Worm (Caenorhabditis elegans) whole organism, late embryonic: Measurements from ENCODE around the gene srh-293.

Experiments
- ceh-45 ChIP-seq: fragments of 200-800 bp; sonication (Bioruptor generic); IDR thresholded peaks from 2 replicates; pipeline ENCODE4 v1.3.6; 2022; ENCODE audit warnings: missing genetic modification reagents, missing genetic modification characterization, missing compliant biosample characterization
- ceh-48 ChIP-seq: sonication (generic microtip); optimal IDR thresholded peaks from 2 replicates; lab custom pipeline; 2016; ENCODE audit warnings: missing genetic modification characterization, inconsistent platforms, missing compliant biosample characterization
- elt-2 ChIP-seq: sonication (generic microtip); optimal IDR thresholded peaks from 2 replicates; lab custom pipeline; 2016; ENCODE audit warnings: missing genetic modification reagents, missing genetic modification characterization, missing compliant biosample characterization
- elt-4 ChIP-seq: sonication (generic microtip); optimal IDR thresholded peaks from 2 replicates; lab custom pipeline; 2016; ENCODE audit warnings: missing genetic modification characterization, missing compliant biosample characterization
- fkh-10 ChIP-seq: fragments of 150-350 bp; optimal IDR thresholded peaks from 2 replicates; lab custom pipeline; 2014; ENCODE audit warnings: missing biosample characterization, missing genetic modification reagents, missing genetic modification characterization
- fkh-6 ChIP-seq: sonication (generic microtip); optimal IDR thresholded peaks from 2 replicates; lab custom pipeline; 2016; ENCODE audit warnings: missing genetic modification characterization, missing compliant biosample characterization
- hlh-13 ChIP-seq: fragments of 200-800 bp; sonication (Bioruptor generic); optimal IDR thresholded peaks from 2 replicates; lab custom pipeline; 2018; ENCODE audit warnings: mild to moderate bottlenecking, missing genetic modification characterization, missing compliant biosample characterization
- madf-2 ChIP-seq: sonication (generic microtip); optimal IDR thresholded peaks from 2 replicates; lab custom pipeline; 2017; ENCODE audit warnings: missing genetic modification characterization, missing compliant biosample characterization
- nhr-11 ChIP-seq: fragments of 150-350 bp; optimal IDR thresholded peaks from 2 replicates; lab custom pipeline; 2014; ENCODE audit warnings: missing biosample characterization, missing genetic modification characterization
- pqm-1 ChIP-seq: sonication (generic microtip); optimal IDR thresholded peaks from 2 replicates; lab custom pipeline; 2016; ENCODE audit warnings: missing genetic modification characterization, missing compliant biosample characterization
- sdc-2 ChIP-seq: sonication (generic microtip); optimal IDR thresholded peaks from 2 replicates; lab custom pipeline; 2016; ENCODE audit warnings: missing genotype, missing genetic modification characterization, missing compliant biosample characterization

ce11 chrV:15858292-15858691, 7.6 kb upstream of the srh-293 start, which contains the start of gene srh-148:
- no peak for TF ChIP-seq sdc-2 (tag; lab: Kevin White, UChicago)
- TF ChIP-seq fkh-10, result no peak
- no peak for TF ChIP-seq elt-2 (tag; lab: Kevin White, UChicago)
- TF ChIP-seq elt-4 (tag; lab: Kevin White, UChicago), result no peak
- TF ChIP-seq pqm-1 (tag; lab: Kevin White, UChicago), result no peak
- no peak for TF ChIP-seq nhr-11 (tag; lab: Kevin White, UChicago)
- TF ChIP-seq madf-2 (tag; lab: Kevin White, UChicago), result no peak
- no peak for TF ChIP-seq hlh-13 (GFP tag; lab: Kevin White, UChicago)
- TF ChIP-seq ceh-45 (GFP tag; lab: Robert Waterston, UW), result no peak
- no peak for TF ChIP-seq fkh-6 (tag; lab: Kevin White, UChicago)
- no peak for TF ChIP-seq ceh-48
